Worm (Caenorhabditis elegans): ENCODE data around the gene T01H3.5.

ce11 chrII:7845571-7846236, 33.7 kb upstream of the T01H3.5 start, which contains the start of gene T09A5.4:
- TF ChIP-seq nhr-84 (tag; optimal IDR thresholded peaks at IDR 0.05) (no peak), mef-2 (tag; optimal IDR thresholded peaks at IDR 0.05) (no peak), ces-1 (GFP tag; optimal IDR thresholded peaks at IDR 0.05) (no peak), rnt-1 (tag; optimal IDR thresholded peaks at IDR 0.05) (no peak), fos-1 (tag; optimal IDR thresholded peaks at IDR 0.05) (no peak), pqm-1 (tag; optimal IDR thresholded peaks at IDR 0.05) (no peak), ztf-11 (tag; optimal IDR thresholded peaks at IDR 0.05) (no peak), fkh-10 (GFP tag; optimal IDR thresholded peaks at IDR 0.05) (no peak), nhr-11 (tag; optimal IDR thresholded peaks at IDR 0.05) (no peak), nhr-28 (tag; optimal IDR thresholded peaks at IDR 0.05) (no peak), unc-86 (tag; optimal IDR thresholded peaks at IDR 0.05) (no peak), pag-3 (tag; optimal IDR thresholded peaks at IDR 0.05; ENCODE audit: borderline replicate concordance, insufficient read depth) (no peak)

Measured in whole organism, L1 larva.